Fruit fly (Drosophila melanogaster) whole organism, adult: ENCODE data around the gene CG17169.

Experiments
- CG33017 ChIP-seq: fragments of 200-800 bp; sonication (Bioruptor generic); optimal IDR thresholded peaks from 2 replicates; lab custom pipeline; 2018; ENCODE audit warnings: missing biosample characterization, mild to moderate bottlenecking, missing genetic modification characterization, moderate library complexity
- Hr96 ChIP-seq: fragments of 200-800 bp; sonication (Bioruptor generic); optimal IDR thresholded peaks from 2 replicates; lab custom pipeline; 2016; ENCODE audit warnings: missing biosample characterization, missing genetic modification characterization

DNA sequence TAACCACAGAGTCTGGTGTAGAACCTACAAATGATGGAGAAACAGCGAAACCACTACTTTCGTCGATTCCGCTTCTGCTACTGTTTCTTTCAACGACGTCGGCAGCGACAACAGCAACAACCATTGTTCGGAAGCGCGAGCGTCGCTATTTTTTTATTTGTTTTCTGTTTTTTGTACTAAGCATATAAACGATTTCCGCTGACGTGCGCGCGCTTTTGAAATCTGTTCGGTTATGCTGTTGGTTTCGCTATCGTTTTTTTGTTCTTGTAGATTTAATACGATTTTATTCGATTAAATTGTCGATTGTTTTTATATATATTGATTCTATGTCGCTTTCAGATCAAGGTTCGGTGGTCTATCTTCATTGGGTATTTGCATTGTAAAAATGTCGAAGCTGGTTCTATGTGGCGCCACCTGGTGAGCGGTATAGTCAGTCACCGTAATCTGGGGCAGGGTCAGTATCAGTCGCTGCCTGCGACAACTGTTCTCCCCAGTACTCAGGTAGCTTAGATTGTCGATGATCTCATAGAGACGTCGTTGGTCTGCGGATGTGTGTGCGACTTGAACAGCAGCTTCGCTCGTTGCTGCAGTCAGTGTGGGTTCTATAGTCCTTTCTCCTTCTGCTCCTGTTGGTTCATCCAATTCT lies 4.7 kb downstream of the CG17169 start:
- TF ChIP-seq CG33017 (tag; lab: Kevin White, UChicago) (no peak), Hr96 (GFP tag; lab: Kevin White, UChicago) (no peak)
